Worm (Caenorhabditis elegans) whole organism, L4 larva: ENCODE measurements around the gene dop-2.

Experiments
- D1046.2 ChIP-seq: fragments of 200-800 bp; sonication (Bioruptor generic); IDR thresholded peaks from 2 replicates; pipeline ENCODE4 v1.3.6; 2022; ENCODE audit warnings: missing genetic modification characterization, missing compliant biosample characterization
- F26F4.8 ChIP-seq: fragments of 200-800 bp; sonication (Bioruptor generic); conservative IDR thresholded peaks from 2 replicates; pipeline ENCODE4 v1.3.6; 2022; ENCODE audit warnings: missing genetic modification characterization, missing compliant biosample characterization
- R02D3.7 ChIP-seq: fragments of 150-350 bp; sonication (generic microtip); optimal IDR thresholded peaks from 3 replicates; lab custom pipeline; 2014; ENCODE audit warnings: missing biosample characterization, missing genetic modification characterization
- ZK546.5 ChIP-seq, 2 experiments: sonication (generic microtip); optimal IDR thresholded peaks; 2 replicates each; lab custom pipeline; 2017; ENCODE audit warnings: missing biosample characterization in 2 of 2, missing genetic modification characterization in 2 of 2
- ceh-82 ChIP-seq: sonication (generic microtip); optimal IDR thresholded peaks from 2 replicates; lab custom pipeline; 2017; ENCODE audit warnings: missing biosample characterization, missing genetic modification characterization
- daf-19 ChIP-seq: fragments of 200-800 bp; sonication (Bioruptor generic); conservative IDR thresholded peaks from 2 replicates; pipeline ENCODE4 v1.3.6; 2022; ENCODE audit warnings: missing genetic modification characterization, missing compliant biosample characterization
- dpl-1 ChIP-seq: fragments of 150-350 bp; optimal IDR thresholded peaks from 2 replicates; lab custom pipeline; 2014; ENCODE audit warnings: missing biosample characterization, missing genetic modification reagents, missing genetic modification characterization
- lin-39 ChIP-seq: fragments of 150-350 bp; optimal IDR thresholded peaks from 2 replicates; lab custom pipeline; 2014; ENCODE audit warnings: missing biosample characterization, missing genetic modification reagents, missing genetic modification characterization
- nhr-77 ChIP-seq: fragments of 150-350 bp; optimal IDR thresholded peaks from 2 replicates; lab custom pipeline; 2014; ENCODE audit warnings: missing biosample characterization, missing genetic modification characterization
- pha-4 ChIP-seq, 2 experiments: fragments of 150-350 bp in 1 of 2; fragments of 200-800 bp in 1 of 2; sonication (Bioruptor generic) in 1 of 2; IDR thresholded peaks in 1 of 2; optimal IDR thresholded peaks in 1 of 2; 2 replicates each; pipeline versions ENCODE4 v1.3.6 to Lab custom; 2014 to 2022; ENCODE audit warnings: missing genetic modification characterization in 2 of 2, missing genetic modification reagents in 2 of 2, missing biosample characterization in 1 of 2, missing compliant biosample characterization in 1 of 2
- pqm-1 ChIP-seq: sonication (generic microtip); optimal IDR thresholded peaks from 2 replicates; lab custom pipeline; 2017; ENCODE audit warnings: missing biosample characterization, missing genetic modification characterization
- saeg-2 ChIP-seq: fragments of 200-800 bp; sonication (Bioruptor generic); IDR thresholded peaks from 2 replicates; pipeline ENCODE4 v1.3.6; 2022; ENCODE audit warnings: missing genetic modification reagents, missing genetic modification characterization, missing compliant biosample characterization
- unc-130 ChIP-seq: sonication (generic microtip); optimal IDR thresholded peaks from 2 replicates; lab custom pipeline; 2016; ENCODE audit warnings: missing genetic modification reagents, missing genetic modification characterization, missing compliant biosample characterization

ce11 chrV:9628603-9629002 lies 20.2 kb downstream of the dop-2 start:
- TF ChIP-seq F26F4.8 (GFP tag; lab: Robert Waterston, UW): no peak
- no peak for TF ChIP-seq nhr-77 (tag; lab: Kevin White, UChicago)
- no peak for TF ChIP-seq unc-130 (GFP tag; lab: Kevin White, UChicago)
- no peak for TF ChIP-seq R02D3.7
- TF ChIP-seq daf-19 (GFP tag; lab: Robert Waterston, UW): no peak
- no peak for TF ChIP-seq pqm-1
- TF ChIP-seq ceh-82: no peak
- TF ChIP-seq dpl-1: no peak
- no peak for TF ChIP-seq saeg-2
- no peak; the same call in 1 of the 2 replicates for TF ChIP-seq pha-4 (GFP tag; IDR thresholded peaks at IDR 0.05; lab: Robert Waterston, UW)
- TF ChIP-seq pha-4 (tag; optimal IDR thresholded peaks at IDR 0.05; lab: Kevin White, UChicago): no peak
- TF ChIP-seq D1046.2 (GFP tag; lab: Robert Waterston, UW): no peak
- no peak for TF ChIP-seq ZK546.5 (tag; optimal IDR thresholded peaks at IDR 0.05; lab: Kevin White, UChicago)
- TF ChIP-seq lin-39 (tag; lab: Kevin White, UChicago): no peak
